Worm (Caenorhabditis elegans): ENCODE results near the gene R07E5.5.
A peak's percentile ranks its signal among the peaks of the same experiment; 100 is the strongest.

ce11 chrIII:4419117-4419978 is 22.1 kb downstream of the R07E5.5 start, which contains the start of the genes R07E5.7 and cku-80:
- peak in 1 of 2 experiments; percentile 41 for TF ChIP-seq mdl-1 (tag; optimal IDR thresholded peaks at IDR 0.05)
- TF ChIP-seq fkh-10 (GFP tag; optimal IDR thresholded peaks at IDR 0.05) = no peak

Measured in whole organism, L1 larva.